Fruit fly (Drosophila melanogaster): ENCODE results near the gene CG7560.

- no peak for TF ChIP-seq OdsH (GFP tag; optimal IDR thresholded peaks at IDR 0.05)
- TF ChIP-seq Ets21C (GFP tag; optimal IDR thresholded peaks at IDR 0.05): no peak
- TF ChIP-seq Hr4 (GFP tag; optimal IDR thresholded peaks at IDR 0.05): no peak
- TF ChIP-seq CG34406 (GFP tag; optimal IDR thresholded peaks at IDR 0.05): no peak
- TF ChIP-seq Sox102F (GFP tag; optimal IDR thresholded peaks at IDR 0.05): no peak
- TF ChIP-seq ss (GFP tag; optimal IDR thresholded peaks at IDR 0.05): no peak
- TF ChIP-seq CG16779 (tag; optimal IDR thresholded peaks at IDR 0.05): no peak
- no peak for TF ChIP-seq CG10669 (GFP tag; optimal IDR thresholded peaks at IDR 0.05)
- no peak for TF ChIP-seq Lpt (GFP tag; optimal IDR thresholded peaks at IDR 0.05)
Observed at dm6 chr3L:11434112-11434511, 9.2 kb downstream of the CG7560 start.

Measured in whole organism, prepupa.